Fruit fly (Drosophila melanogaster): Measurements from ENCODE around the gene RFeSP.

Gene RFeSP

DNA sequence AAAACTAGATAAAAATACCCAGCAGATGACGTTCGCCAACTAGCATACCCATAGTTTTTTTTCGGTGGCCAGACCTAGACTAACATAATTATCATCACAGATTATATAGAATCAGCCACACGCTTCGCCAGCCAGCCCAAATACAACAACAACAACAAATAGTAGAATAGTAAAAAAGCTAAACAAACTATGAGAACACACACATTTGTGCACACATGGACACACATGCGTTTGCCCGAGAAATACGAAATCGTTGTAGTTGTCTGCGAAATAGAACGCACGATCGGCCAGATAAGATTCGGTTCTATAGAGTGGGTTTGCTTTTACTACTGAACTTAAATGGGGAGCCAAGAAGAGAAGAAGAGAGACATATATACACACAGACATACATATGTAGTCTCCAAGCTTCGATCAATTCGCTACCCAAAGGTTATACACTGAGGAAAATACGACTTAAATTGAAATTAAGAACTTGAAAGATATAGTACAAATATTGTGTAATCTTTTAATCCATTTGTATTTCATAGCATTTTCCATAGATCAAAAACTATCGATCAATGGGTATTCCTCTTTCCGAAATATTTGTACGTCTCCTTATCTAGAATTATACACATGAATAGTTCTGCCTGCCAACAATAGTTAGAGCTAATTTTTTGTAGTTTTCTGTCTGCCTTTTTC is 14.0 kb upstream of the RFeSP start (continued):
- TF ChIP-seq HHEX (GFP tag; optimal IDR thresholded peaks at IDR 0.05) (peak; percentile 4), CG11085 (GFP tag; IDR thresholded peaks at IDR 0.05) (no peak), lab (GFP tag; optimal IDR thresholded peaks at IDR 0.05) (peak; percentile 71), pho (GFP tag; optimal IDR thresholded peaks at IDR 0.05) (peak; percentile 80), CG15696 (tag; optimal IDR thresholded peaks at IDR 0.05) (no peak), CG5180 (GFP tag; optimal IDR thresholded peaks at IDR 0.05) (no peak), CG2120 (GFP tag; optimal IDR thresholded peaks at IDR 0.05) (peak; percentile 90), Myb (GFP tag; optimal IDR thresholded peaks at IDR 0.05) (peak; percentile 34), MBD-R2 (GFP tag; IDR thresholded peaks at IDR 0.05) (no peak; the same call in 1 of the 2 replicates), Oli (tag; optimal IDR thresholded peaks at IDR 0.05) (peak; percentile 44), hkb (optimal IDR thresholded peaks at IDR 0.05) (no peak), hkb (GFP tag; IDR thresholded peaks at IDR 0.05) (0 out of 2 replicates have a peak, but pooled peaks have one; percentile 6), Bgb (GFP tag; IDR thresholded peaks at IDR 0.05; ENCODE audit: partially characterized antibody) (no peak), CG13894 (tag; optimal IDR thresholded peaks at IDR 0.05) (peak; percentile 92), repo (GFP tag; optimal IDR thresholded peaks at IDR 0.05) (peak; percentile 21), lov (optimal IDR thresholded peaks at IDR 0.05) (no peak), lov (GFP tag; IDR thresholded peaks at IDR 0.05) (no peak), cwo (GFP tag; optimal IDR thresholded peaks at IDR 0.05) (peak; percentile 82), pan (optimal IDR thresholded peaks at IDR 0.05) (no peak), pan (GFP tag; optimal IDR thresholded peaks at IDR 0.05 in 1 of 2, IDR thresholded peaks at IDR 0.05 in 1 of 2) (peak in 1 of 2 experiments; percentile 67), az2 (GFP tag; optimal IDR thresholded peaks at IDR 0.05) (peak; percentile 11), bbx (GFP tag; IDR thresholded peaks at IDR 0.05; ENCODE audit: partially characterized antibody) (no peak), dati (GFP tag; IDR thresholded peaks at IDR 0.05) (no peak), CG14860 (GFP tag; IDR thresholded peaks at IDR 0.05; ENCODE audit: partially characterized antibody) (no peak), CG7745 (tag; optimal IDR thresholded peaks at IDR 0.05) (no peak), ssp (GFP tag; IDR thresholded peaks at IDR 0.05) (no peak), HLH54F (GFP tag; optimal IDR thresholded peaks at IDR 0.05) (peak; percentile 34), CG7963 (GFP tag; IDR thresholded peaks at IDR 0.05; ENCODE audit: partially characterized antibody) (no peak), sd (tag; optimal IDR thresholded peaks at IDR 0.05) (peak; percentile 92), CG17359 (tag; optimal IDR thresholded peaks at IDR 0.05) (no peak), gem (tag; optimal IDR thresholded peaks at IDR 0.05) (peak; percentile 75), tio (GFP tag; optimal IDR thresholded peaks at IDR 0.05) (peak; percentile 47), Dref (GFP tag; IDR thresholded peaks at IDR 0.05) (no peak), CG11398 (GFP tag; optimal IDR thresholded peaks at IDR 0.05) (no peak), Ssrp (tag; optimal IDR thresholded peaks at IDR 0.05) (no peak), yki (optimal IDR thresholded peaks at IDR 0.05) (no peak), crc (GFP tag; optimal IDR thresholded peaks at IDR 0.05) (peak; percentile 15), Lim3 (GFP tag; IDR thresholded peaks at IDR 0.05) (no peak), crp (GFP tag; optimal IDR thresholded peaks at IDR 0.05) (no peak), grn (GFP tag; optimal IDR thresholded peaks at IDR 0.05) (peak; percentile 95), Xbp1 (GFP tag; optimal IDR thresholded peaks at IDR 0.05) (peak; percentile 26), CG8281 (tag; optimal IDR thresholded peaks at IDR 0.05) (no peak), otp (GFP tag; IDR thresholded peaks at IDR 0.05) (no peak), CG32532 (GFP tag; IDR thresholded peaks at IDR 0.05) (peak; percentile 85), Spps (tag; optimal IDR thresholded peaks at IDR 0.05) (no peak), hbn (GFP tag; IDR thresholded peaks at IDR 0.05; ENCODE audit: partially characterized antibody) (no peak), CG5245 (GFP tag; optimal IDR thresholded peaks at IDR 0.05) (peak; percentile 2), Side (GFP tag; optimal IDR thresholded peaks at IDR 0.05) (peak; percentile 2), lbe (GFP tag; optimal IDR thresholded peaks at IDR 0.05) (no peak), E2f1 (GFP tag; IDR thresholded peaks at IDR 0.05) (peak; percentile 32)

All from whole organism, embryonic.